Fruit fly (Drosophila melanogaster) whole organism, embryonic: ENCODE data around the gene wg.

Experiments used
- Aef1 ChIP-seq: fragments of 200-800 bp; sonication (Bioruptor generic); IDR thresholded peaks from 3 replicates; pipeline ENCODE4 v1.3.6; 2022; ENCODE audit warnings: missing biosample characterization, missing genetic modification characterization
- Antp ChIP-seq: fragments of 200-800 bp; sonication (Bioruptor generic); optimal IDR thresholded peaks from 3 replicates; lab custom pipeline; 2016; ENCODE audit warnings: missing biosample characterization, missing genetic modification characterization
- CG10147 ChIP-seq: fragments of 200-800 bp; sonication (Bioruptor generic); optimal IDR thresholded peaks from 2 replicates; lab custom pipeline; 2019; ENCODE audit warnings: missing biosample characterization, mild to moderate bottlenecking, missing genetic modification characterization, moderate library complexity
- CG10209 ChIP-seq: fragments of 200-800 bp; sonication (Bioruptor generic); optimal IDR thresholded peaks from 3 replicates; lab custom pipeline; 2017; ENCODE audit warnings: missing biosample characterization, mild to moderate bottlenecking, missing genetic modification characterization, missing genetic modification reagents
- CG10366 ChIP-seq: fragments of 200-800 bp; sonication (Bioruptor generic); IDR thresholded peaks from 2 replicates; pipeline ENCODE4 v1.3.6; 2022; ENCODE audit warnings: missing biosample characterization, missing genetic modification characterization
- CG10959 ChIP-seq: fragments of 200-800 bp; sonication (Bioruptor generic); IDR thresholded peaks from 2 replicates; pipeline ENCODE4 v1.3.6; 2022; ENCODE audit warnings: missing biosample characterization, missing genetic modification characterization
- CG11093 ChIP-seq: fragments of 200-800 bp; sonication (Bioruptor generic); IDR thresholded peaks from 3 replicates; pipeline ENCODE4 v1.3.6; 2022; ENCODE audit warnings: missing biosample characterization, missing genetic modification characterization
- CG11560 ChIP-seq: fragments of 200-800 bp; sonication (Bioruptor generic); IDR thresholded peaks from 3 replicates; pipeline ENCODE4 v1.3.6; 2022; ENCODE audit warnings: missing biosample characterization, missing genetic modification characterization
- CG12155 ChIP-seq: fragments of 200-800 bp; sonication (Bioruptor generic); optimal IDR thresholded peaks from 3 replicates; lab custom pipeline; 2016; ENCODE audit warnings: missing biosample characterization, missing genetic modification characterization
- CG12299 ChIP-seq: fragments of 200-800 bp; sonication (Bioruptor generic); optimal IDR thresholded peaks from 2 replicates; lab custom pipeline; 2018; ENCODE audit warnings: missing biosample characterization, mild to moderate bottlenecking, missing genetic modification characterization
- CG17612 ChIP-seq: fragments of 200-800 bp; sonication (Bioruptor generic); IDR thresholded peaks from 2 replicates; pipeline ENCODE4 v1.3.6; 2022; ENCODE audit warnings: missing biosample characterization, missing genetic modification characterization
- CG1832 ChIP-seq: fragments of 200-800 bp; sonication (Bioruptor generic); optimal IDR thresholded peaks from 2 replicates; lab custom pipeline; 2017; ENCODE audit warnings: missing biosample characterization, mild to moderate bottlenecking, missing genetic modification characterization, inconsistent platforms
- CG2712 ChIP-seq: fragments of 200-800 bp; optimal IDR thresholded peaks from 3 replicates; lab custom pipeline; 2019; ENCODE audit warnings: missing biosample characterization, mild to moderate bottlenecking, missing genetic modification characterization, moderate library complexity
- CG31441 ChIP-seq: fragments of 200-800 bp; sonication (Bioruptor generic); IDR thresholded peaks from 2 replicates; pipeline ENCODE4 v1.3.6; 2022; ENCODE audit warnings: missing biosample characterization, missing genetic modification characterization
- CG32532 ChIP-seq: fragments of 200-800 bp; sonication (Bioruptor generic); IDR thresholded peaks from 2 replicates; pipeline ENCODE4 v1.3.6; 2022; ENCODE audit warnings: missing biosample characterization, missing genetic modification characterization
- CG33557 ChIP-seq: fragments of 200-800 bp; sonication (Bioruptor generic); optimal IDR thresholded peaks from 2 replicates; lab custom pipeline; 2019; ENCODE audit warnings: missing biosample characterization, mild to moderate bottlenecking, missing genetic modification characterization, moderate library complexity
- CG34224 ChIP-seq: fragments of 200-800 bp; sonication (Bioruptor generic); IDR thresholded peaks from 3 replicates; pipeline ENCODE4 v1.3.6; 2022; ENCODE audit warnings: missing biosample characterization, missing genetic modification characterization; ENCODE audit not compliant: partially characterized antibody
- CG6175 ChIP-seq: fragments of 200-800 bp; sonication (Bioruptor generic); IDR thresholded peaks from 3 replicates; pipeline ENCODE4 v1.3.6; 2022; ENCODE audit warnings: missing biosample characterization, missing genetic modification characterization
- CG8089 ChIP-seq: fragments of 200-800 bp; sonication (Bioruptor generic); optimal IDR thresholded peaks from 3 replicates; lab custom pipeline; 2016; ENCODE audit warnings: missing biosample characterization, missing genetic modification characterization
- CG9215 ChIP-seq: fragments of 200-800 bp; sonication (Bioruptor generic); IDR thresholded peaks from 2 replicates; pipeline ENCODE4 v1.3.6; 2022; ENCODE audit warnings: missing biosample characterization, missing genetic modification characterization
- CG9727 ChIP-seq: fragments of 200-800 bp; sonication (Bioruptor generic); optimal IDR thresholded peaks from 3 replicates; lab custom pipeline; 2017; ENCODE audit warnings: missing biosample characterization, mild to moderate bottlenecking, missing genetic modification characterization
- CoRest ChIP-seq: fragments of 200-800 bp; sonication (Bioruptor generic); optimal IDR thresholded peaks from 3 replicates; lab custom pipeline; 2018; ENCODE audit warnings: missing biosample characterization, mild to moderate bottlenecking, missing genetic modification characterization, moderate library complexity
- Dip2 ChIP-seq: fragments of 200-800 bp; sonication (Bioruptor generic); IDR thresholded peaks from 2 replicates; pipeline ENCODE4 v1.3.6; 2022; ENCODE audit warnings: missing biosample characterization, missing genetic modification characterization
- Dip3 ChIP-seq: fragments of 200-800 bp; sonication (Bioruptor generic); optimal IDR thresholded peaks from 3 replicates; lab custom pipeline; 2016; ENCODE audit warnings: missing biosample characterization, missing genetic modification characterization
- E2f1 ChIP-seq: fragments of 200-800 bp; sonication (Bioruptor generic); IDR thresholded peaks from 2 replicates; pipeline ENCODE4 v1.3.6; 2022; ENCODE audit warnings: missing biosample characterization, missing genetic modification characterization
- ERR ChIP-seq: fragments of 200-800 bp; sonication (Bioruptor generic); optimal IDR thresholded peaks from 2 replicates; lab custom pipeline; 2016; ENCODE audit warnings: missing biosample characterization, missing genetic modification characterization
- Eip74EF ChIP-seq, 2 experiments: fragments of 200-800 bp in 1 of 2; fragments of >200 bp in 1 of 2; sonication (Bioruptor generic) in 1 of 2; optimal IDR thresholded peaks; 2 replicates each; lab custom pipeline; 2017 to 2019; ENCODE audit warnings: missing biosample characterization in 2 of 2, missing genetic modification characterization in 2 of 2, mild to moderate bottlenecking in 1 of 2, moderate library complexity in 1 of 2
- GATAe ChIP-seq: fragments of 200-800 bp; sonication (Bioruptor generic); conservative IDR thresholded peaks from 2 replicates; pipeline ENCODE4 v1.3.6; 2022; ENCODE audit warnings: missing biosample characterization, missing genetic modification characterization
- HLH54F ChIP-seq: fragments of 200-800 bp; sonication (Bioruptor generic); optimal IDR thresholded peaks from 3 replicates; lab custom pipeline; 2016; ENCODE audit warnings: missing biosample characterization, missing genetic modification characterization
- Meics ChIP-seq: fragments of 200-800 bp; sonication (Bioruptor generic); optimal IDR thresholded peaks from 2 replicates; lab custom pipeline; 2017; ENCODE audit warnings: missing biosample characterization, mild to moderate bottlenecking, missing genetic modification characterization
- Ravus ChIP-seq: fragments of 200-800 bp; sonication (Bioruptor generic); IDR thresholded peaks from 2 replicates; pipeline ENCODE4 v1.3.6; 2022; ENCODE audit warnings: missing biosample characterization, missing genetic modification characterization
- Sox100B ChIP-seq: fragments of 200-800 bp; sonication (Bioruptor generic); optimal IDR thresholded peaks from 3 replicates; lab custom pipeline; 2018; ENCODE audit warnings: missing biosample characterization, mild to moderate bottlenecking, missing genetic modification characterization
- Sox102F ChIP-seq: fragments of 200-800 bp; sonication (Bioruptor generic); optimal IDR thresholded peaks from 2 replicates; lab custom pipeline; 2018; ENCODE audit warnings: missing biosample characterization, mild to moderate bottlenecking, missing genetic modification characterization, moderate library complexity
- Ssrp ChIP-seq: fragments of 200-800 bp; sonication (Bioruptor generic); optimal IDR thresholded peaks from 2 replicates; lab custom pipeline; 2018; ENCODE audit warnings: missing biosample characterization, mild to moderate bottlenecking, missing genetic modification characterization, moderate library complexity
- TFAM ChIP-seq: fragments of 200-800 bp; sonication (Bioruptor generic); optimal IDR thresholded peaks from 2 replicates; lab custom pipeline; 2017; ENCODE audit warnings: missing biosample characterization, missing genetic modification characterization, inconsistent platforms
- Xrp1 ChIP-seq: fragments of 200-800 bp; sonication (Bioruptor generic); IDR thresholded peaks from 2 replicates; pipeline ENCODE4 v1.3.6; 2022; ENCODE audit warnings: missing biosample characterization, missing genetic modification characterization
- chn ChIP-seq: fragments of 200-800 bp; sonication (Bioruptor generic); optimal IDR thresholded peaks from 2 replicates; lab custom pipeline; 2016; ENCODE audit warnings: missing biosample characterization, missing genetic modification characterization
- ems ChIP-seq: fragments of 200-800 bp; sonication (Bioruptor generic); optimal IDR thresholded peaks from 3 replicates; lab custom pipeline; 2016; ENCODE audit warnings: missing biosample characterization, missing genetic modification characterization
- exex ChIP-seq: fragments of 200-800 bp; sonication (Bioruptor generic); optimal IDR thresholded peaks from 4 replicates; lab custom pipeline; 2018; ENCODE audit warnings: missing biosample characterization, mild to moderate bottlenecking, missing genetic modification characterization, moderate library complexity
- gce ChIP-seq: fragments of 200-800 bp; sonication (Bioruptor generic); IDR thresholded peaks from 3 replicates; pipeline ENCODE4 v1.3.6; 2022; ENCODE audit warnings: missing biosample characterization, missing genetic modification characterization
- gsb-n ChIP-seq: fragments of 200-800 bp; sonication (Bioruptor generic); optimal IDR thresholded peaks from 3 replicates; lab custom pipeline; 2018; ENCODE audit warnings: missing biosample characterization, mild to moderate bottlenecking, missing genetic modification characterization
- hkb ChIP-seq, 2 experiments: fragments of 200-800 bp in 1 of 2; fragments of >200 bp in 1 of 2; sonication (Bioruptor generic) in 1 of 2; IDR thresholded peaks in 1 of 2; optimal IDR thresholded peaks in 1 of 2; 2 replicates each; pipeline versions ENCODE4 v1.3.6 to Lab custom; 2017 to 2022; ENCODE audit warnings: missing biosample characterization in 1 of 2, missing genetic modification characterization in 1 of 2
- lmd ChIP-seq: fragments of 200-800 bp; sonication (Bioruptor generic); IDR thresholded peaks from 2 replicates; pipeline ENCODE4 v1.3.6; 2022; ENCODE audit warnings: missing biosample characterization, missing genetic modification characterization
- odd ChIP-seq: fragments of 200-800 bp; sonication (Bioruptor generic); optimal IDR thresholded peaks from 2 replicates; lab custom pipeline; 2017; ENCODE audit warnings: missing biosample characterization, mild to moderate bottlenecking, missing genetic modification characterization
- pros ChIP-seq: fragments of 200-800 bp; sonication (Bioruptor generic); optimal IDR thresholded peaks from 3 replicates; lab custom pipeline; 2019; ENCODE audit warnings: missing biosample characterization, mild to moderate bottlenecking, missing genetic modification characterization, moderate library complexity
- repo ChIP-seq: fragments of 200-800 bp; sonication (Bioruptor generic); optimal IDR thresholded peaks from 2 replicates; lab custom pipeline; 2016; ENCODE audit warnings: missing biosample characterization, missing genetic modification characterization
- tx ChIP-seq: fragments of 200-800 bp; sonication (Bioruptor generic); optimal IDR thresholded peaks from 2 replicates; lab custom pipeline; 2016; ENCODE audit warnings: missing biosample characterization, missing genetic modification characterization
- zf30C ChIP-seq: fragments of 200-800 bp; sonication (Bioruptor generic); optimal IDR thresholded peaks from 3 replicates; lab custom pipeline; 2018; ENCODE audit warnings: missing biosample characterization, mild to moderate bottlenecking, missing genetic modification characterization

Gene wg

DNA sequence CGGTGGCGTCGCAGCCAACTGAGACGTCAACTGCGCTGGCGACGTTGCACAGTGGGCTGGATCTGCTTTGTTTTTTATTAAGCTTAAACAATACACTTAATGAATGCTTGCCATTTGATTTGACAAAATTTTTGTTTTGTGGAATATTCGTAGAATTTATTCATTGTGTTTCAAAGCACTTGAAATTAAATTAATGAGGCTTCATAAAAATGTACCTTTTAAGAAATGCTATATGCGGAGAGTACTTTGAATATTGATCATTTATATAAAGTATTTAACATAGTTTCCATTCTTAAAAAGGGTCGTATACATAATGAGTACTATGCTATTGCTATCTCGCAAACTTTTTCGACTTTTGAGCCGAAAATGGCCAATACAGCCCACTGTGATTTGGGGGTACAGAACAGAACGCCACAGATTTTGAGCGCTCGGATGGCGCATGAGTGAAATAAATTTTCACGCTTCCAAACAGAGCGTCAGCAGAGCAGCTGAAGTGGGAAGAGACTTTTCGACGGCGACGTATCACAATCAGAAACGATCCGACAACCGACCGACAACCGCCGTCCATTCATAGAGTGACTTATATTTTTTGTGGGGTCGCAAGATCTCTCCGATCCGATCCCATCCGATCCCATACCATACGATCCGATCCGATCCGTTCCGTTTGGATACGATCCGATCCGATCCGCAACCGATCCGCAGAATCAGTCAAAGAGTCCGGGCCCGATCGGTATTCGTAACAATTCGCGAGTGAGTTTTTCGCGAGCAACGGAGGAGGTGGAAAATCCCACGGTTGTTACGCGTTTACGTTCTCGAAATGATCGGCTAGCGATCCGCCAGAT lies 26.4 kb downstream of the wg start, which contains the start of gene Wnt6 (continued):
- TF ChIP-seq CG8089 (peak; percentile 23), gce (GFP tag; lab: Robert Waterston, UW) (no peak; the same call in 2 of the 3 replicates), HLH54F (GFP tag; lab: Kevin White, UChicago) (peak; percentile 34), CG11560 (tag; lab: Robert Waterston, UW) (0 out of 3 replicates have a peak, but pooled peaks have one; percentile 12), Dip2 (GFP tag; lab: Robert Waterston, UW) (no peak), zf30C (no peak), CoRest (tag; lab: Kevin White, UChicago) (peak; percentile 79), CG10959 (GFP tag; lab: Robert Waterston, UW) (no peak), chn (GFP tag; lab: Kevin White, UChicago) (peak; percentile 48), tx (GFP tag; lab: Kevin White, UChicago) (peak; percentile 49), lmd (GFP tag; lab: Robert Waterston, UW) (peak; percentile 73), Eip74EF (GFP tag; optimal IDR thresholded peaks at IDR 0.05; lab: Kevin White, UChicago) (peak in 1 of 2 experiments; percentile 22), CG6175 (GFP tag; lab: Robert Waterston, UW) (no peak; the same call in 2 of the 3 replicates), hkb (optimal IDR thresholded peaks at IDR 0.05; lab: Kevin White, UChicago) (no peak), hkb (GFP tag; IDR thresholded peaks at IDR 0.05; lab: Robert Waterston, UW) (peak; percentile 33), CG31441 (0 out of 2 replicates have a peak, but pooled peaks have one; percentile 45), CG9727 (GFP tag; lab: Kevin White, UChicago) (peak; percentile 69), CG1832 (GFP tag; lab: Kevin White, UChicago) (no peak), Ssrp (tag; lab: Kevin White, UChicago) (peak; percentile 66), CG12299 (peak; percentile 30), Xrp1 (peak; percentile 69), ems (GFP tag; lab: Kevin White, UChicago) (no peak), ERR (no peak), CG10147 (GFP tag; lab: Kevin White, UChicago) (peak; percentile 26), Sox102F (GFP tag; lab: Kevin White, UChicago) (peak; percentile 48), CG32532 (peak; percentile 45), CG34224 (GFP tag; lab: Robert Waterston, UW) (no peak), E2f1 (GFP tag; lab: Robert Waterston, UW) (no peak), CG9215 (GFP tag; lab: Robert Waterston, UW) (peak; percentile 71), pros (no peak), CG10209 (GFP tag; lab: Kevin White, UChicago) (peak; percentile 71), Dip3 (GFP tag; lab: Kevin White, UChicago) (peak; percentile 10), CG10366 (GFP tag; lab: Robert Waterston, UW) (no peak), odd (GFP tag; lab: Kevin White, UChicago) (peak; percentile 64), CG12155 (GFP tag; lab: Kevin White, UChicago) (peak; percentile 61), CG17612 (GFP tag; lab: Robert Waterston, UW) (no peak), gsb-n (tag; lab: Kevin White, UChicago) (no peak), CG33557 (peak; percentile 76), Antp (peak; percentile 33), Ravus (GFP tag; lab: Robert Waterston, UW) (no peak; the same call in none of the 2 replicates), CG2712 (tag; lab: Kevin White, UChicago) (peak; percentile 43), Sox100B (GFP tag; lab: Kevin White, UChicago) (peak; percentile 73), GATAe (GFP tag; lab: Robert Waterston, UW) (no peak), repo (GFP tag; lab: Kevin White, UChicago) (peak; percentile 28), Aef1 (GFP tag; lab: Robert Waterston, UW) (peak; percentile 55; the same call in 2 of the 3 replicates), Meics (GFP tag; lab: Kevin White, UChicago) (peak; percentile 66), TFAM (GFP tag; lab: Kevin White, UChicago) (no peak), exex (no peak), CG11093 (GFP tag; lab: Robert Waterston, UW) (no peak; the same call in 2 of the 3 replicates)
